Worm (Caenorhabditis elegans) whole organism, L4/young adult: ENCODE data around the gene srh-272.

ENCODE experiments used
- dao-5 ChIP-seq: sonication (generic microtip); optimal IDR thresholded peaks from 2 replicates; lab custom pipeline; 2016; ENCODE audit warnings: missing genotype, missing genetic modification characterization, moderate library complexity, missing compliant biosample characterization
- him-1 ChIP-seq: sonication (generic microtip); optimal IDR thresholded peaks from 2 replicates; lab custom pipeline; 2016; ENCODE audit warnings: missing genotype, missing genetic modification reagents, missing genetic modification characterization, missing compliant biosample characterization

DNA sequence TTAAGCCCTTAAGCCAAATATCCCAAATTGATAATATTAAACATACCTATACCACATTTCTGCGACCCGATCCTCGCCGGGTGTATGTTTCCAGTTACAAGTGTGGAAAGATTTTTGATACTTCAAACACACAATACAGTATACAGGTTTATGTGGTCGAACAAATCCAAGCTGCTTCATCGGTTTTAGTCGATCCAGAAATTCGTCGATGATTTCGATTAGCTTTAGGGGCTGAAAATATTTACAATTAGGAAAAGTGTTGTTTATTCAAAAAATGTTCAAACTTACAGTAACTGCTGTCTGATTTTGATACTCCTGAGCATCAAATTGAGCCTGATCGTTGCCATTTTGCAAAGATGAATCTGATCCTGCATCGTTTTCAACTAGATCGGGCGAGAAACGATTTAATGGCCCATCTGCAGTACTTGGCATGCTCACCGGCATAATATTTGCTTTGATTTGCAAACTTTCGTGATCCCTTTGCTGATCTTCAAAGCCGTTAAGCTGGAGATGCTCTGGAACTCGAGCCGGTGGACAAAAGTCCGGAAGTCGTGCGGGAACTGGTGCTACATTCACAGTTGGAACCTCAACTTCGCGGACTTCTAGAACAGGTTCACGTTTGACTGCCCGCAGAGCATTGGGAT lies 13.2 kb downstream of the srh-272 start:
- no peak for TF ChIP-seq him-1 (tag; lab: Kevin White, UChicago)
- TF ChIP-seq dao-5, result no peak
